Fruit fly (Drosophila melanogaster) whole organism, embryonic: Measurements from ENCODE around the gene CG13313.

Experiments
- ATbp ChIP-seq: fragments of 200-800 bp; sonication (Bioruptor generic); optimal IDR thresholded peaks from 2 replicates; lab custom pipeline; 2017; ENCODE audit warnings: missing biosample characterization, mild to moderate bottlenecking, missing genetic modification characterization, missing genetic modification reagents
- BEAF-32 ChIP-seq: fragments of 200-800 bp; sonication (Bioruptor generic); optimal IDR thresholded peaks from 3 replicates; lab custom pipeline; 2017; ENCODE audit warnings: missing biosample characterization, missing genetic modification characterization, mild to moderate bottlenecking, moderate library complexity, missing genetic modification reagents
- CG10321 ChIP-seq: fragments of 200-800 bp; sonication (Bioruptor generic); IDR thresholded peaks from 2 replicates; pipeline ENCODE4 v1.3.6; 2022; ENCODE audit warnings: missing biosample characterization, missing genetic modification characterization
- CG11723 ChIP-seq: fragments of 200-800 bp; sonication (Bioruptor generic); optimal IDR thresholded peaks from 2 replicates; lab custom pipeline; 2017; ENCODE audit warnings: missing biosample characterization, mild to moderate bottlenecking, missing genetic modification characterization
- CG12659 ChIP-seq: fragments of 200-800 bp; sonication (Bioruptor generic); optimal IDR thresholded peaks from 3 replicates; lab custom pipeline; 2017; ENCODE audit warnings: mild to moderate bottlenecking, missing biosample characterization, missing genetic modification reagents, missing genetic modification characterization
- CG13894 ChIP-seq: fragments of 200-800 bp; sonication (Bioruptor generic); optimal IDR thresholded peaks from 3 replicates; lab custom pipeline; 2018; ENCODE audit warnings: missing biosample characterization, mild to moderate bottlenecking, missing genetic modification characterization, moderate library complexity
- CG1602 ChIP-seq: fragments of 200-800 bp; sonication (Bioruptor generic); optimal IDR thresholded peaks from 3 replicates; lab custom pipeline; 2016; ENCODE audit warnings: missing biosample characterization, missing genetic modification characterization
- CG17361 ChIP-seq: fragments of 200-800 bp; sonication (Bioruptor generic); IDR thresholded peaks from 3 replicates; pipeline ENCODE4 v1.3.6; 2022; ENCODE audit warnings: missing biosample characterization, missing genetic modification characterization
- CG18011 ChIP-seq: fragments of 200-800 bp; sonication (Bioruptor generic); optimal IDR thresholded peaks from 2 replicates; lab custom pipeline; 2017; ENCODE audit warnings: missing biosample characterization, missing genetic modification characterization, mild to moderate bottlenecking, moderate library complexity, missing genotype
- CG2202 ChIP-seq: fragments of 200-800 bp; sonication (Bioruptor generic); optimal IDR thresholded peaks from 2 replicates; lab custom pipeline; 2018; ENCODE audit warnings: missing biosample characterization, mild to moderate bottlenecking, missing genetic modification characterization
- CG3281 ChIP-seq: fragments of 200-800 bp; sonication (Bioruptor generic); optimal IDR thresholded peaks from 3 replicates; lab custom pipeline; 2017; ENCODE audit warnings: missing biosample characterization, mild to moderate bottlenecking, missing genetic modification characterization
- CG34376 ChIP-seq: fragments of 200-800 bp; sonication (Bioruptor generic); optimal IDR thresholded peaks from 2 replicates; lab custom pipeline; 2018; ENCODE audit warnings: missing biosample characterization, mild to moderate bottlenecking, missing genetic modification characterization
- CG4328 ChIP-seq: fragments of 200-800 bp; sonication (Bioruptor generic); optimal IDR thresholded peaks from 3 replicates; lab custom pipeline; 2017; ENCODE audit warnings: missing biosample characterization, missing genetic modification reagents, missing genetic modification characterization
- CG4617 ChIP-seq: fragments of 200-800 bp; sonication (Bioruptor generic); optimal IDR thresholded peaks from 3 replicates; lab custom pipeline; 2016; ENCODE audit warnings: missing biosample characterization, missing genetic modification characterization, borderline replicate concordance
- CG7987 ChIP-seq: fragments of 200-800 bp; sonication (Bioruptor generic); optimal IDR thresholded peaks from 2 replicates; lab custom pipeline; 2018; ENCODE audit warnings: missing biosample characterization, mild to moderate bottlenecking, missing genetic modification characterization, moderate library complexity
- CG8478 ChIP-seq: fragments of >200 bp; optimal IDR thresholded peaks from 2 replicates; lab custom pipeline; 2018
- CG8765 ChIP-seq: fragments of 200-800 bp; sonication (Bioruptor generic); IDR thresholded peaks from 2 replicates; pipeline ENCODE4 v1.3.6; 2022; ENCODE audit warnings: missing biosample characterization, missing genetic modification characterization
- CG9437 ChIP-seq: fragments of 200-800 bp; sonication (Bioruptor generic); optimal IDR thresholded peaks from 2 replicates; lab custom pipeline; 2018; ENCODE audit warnings: missing biosample characterization, mild to moderate bottlenecking, missing genetic modification characterization
- CoRest ChIP-seq: fragments of 200-800 bp; sonication (Bioruptor generic); optimal IDR thresholded peaks from 3 replicates; lab custom pipeline; 2018; ENCODE audit warnings: missing biosample characterization, mild to moderate bottlenecking, missing genetic modification characterization, moderate library complexity
- Dip2 ChIP-seq: fragments of 200-800 bp; sonication (Bioruptor generic); IDR thresholded peaks from 2 replicates; pipeline ENCODE4 v1.3.6; 2022; ENCODE audit warnings: missing biosample characterization, missing genetic modification characterization
- Dip3 ChIP-seq: fragments of 200-800 bp; sonication (Bioruptor generic); optimal IDR thresholded peaks from 3 replicates; lab custom pipeline; 2016; ENCODE audit warnings: missing biosample characterization, missing genetic modification characterization
- Ets97D ChIP-seq: fragments of 200-800 bp; sonication (Bioruptor generic); optimal IDR thresholded peaks from 3 replicates; lab custom pipeline; 2016; ENCODE audit warnings: missing biosample characterization, missing genetic modification characterization
- HLH54F ChIP-seq: fragments of 200-800 bp; sonication (Bioruptor generic); optimal IDR thresholded peaks from 3 replicates; lab custom pipeline; 2016; ENCODE audit warnings: missing biosample characterization, missing genetic modification characterization
- Hr51 ChIP-seq, 2 experiments: fragments of 200-800 bp; sonication (Bioruptor generic); optimal IDR thresholded peaks; 2 replicates in 1 of 2; 3 replicates in 1 of 2; lab custom pipeline; 2016 to 2018; ENCODE audit warnings: missing biosample characterization in 2 of 2, missing genetic modification characterization in 2 of 2, mild to moderate bottlenecking in 1 of 2, moderate library complexity in 1 of 2
- Mad ChIP-seq: fragments of 200-800 bp; sonication (Bioruptor generic); optimal IDR thresholded peaks from 2 replicates; lab custom pipeline; 2016; ENCODE audit warnings: missing biosample characterization, missing genetic modification characterization
- Max ChIP-seq: fragments of 200-800 bp; sonication (Bioruptor generic); optimal IDR thresholded peaks from 2 replicates; lab custom pipeline; 2016; ENCODE audit warnings: missing biosample characterization, mild to moderate bottlenecking, missing genetic modification characterization
- Med ChIP-seq: fragments of 200-800 bp; sonication (Bioruptor generic); peaks from one replicate; lab custom pipeline; 2016; ENCODE audit warnings: missing biosample characterization, missing genetic modification characterization, mild to moderate bottlenecking, inconsistent platforms, moderate library complexity
- NfI ChIP-seq: fragments of 200-800 bp; sonication (Bioruptor generic); optimal IDR thresholded peaks from 3 replicates; lab custom pipeline; 2018; ENCODE audit warnings: missing biosample characterization, mild to moderate bottlenecking, missing genetic modification characterization, moderate library complexity
- PHDP ChIP-seq: fragments of 200-800 bp; sonication (Bioruptor generic); optimal IDR thresholded peaks from 3 replicates; lab custom pipeline; 2018; ENCODE audit warnings: missing biosample characterization, mild to moderate bottlenecking, missing genetic modification characterization, moderate library complexity
- Side ChIP-seq: fragments of 200-800 bp; sonication (Bioruptor generic); optimal IDR thresholded peaks from 2 replicates; lab custom pipeline; 2016; ENCODE audit warnings: missing biosample characterization, missing genetic modification characterization
- abd-A ChIP-seq: fragments of 200-800 bp; sonication (Bioruptor generic); optimal IDR thresholded peaks from 3 replicates; lab custom pipeline; 2019; ENCODE audit warnings: missing biosample characterization, mild to moderate bottlenecking, missing genetic modification characterization, moderate library complexity
- amos ChIP-seq: fragments of 200-800 bp; sonication (Bioruptor generic); IDR thresholded peaks from 2 replicates; pipeline ENCODE4 v1.3.6; 2022; ENCODE audit warnings: missing biosample characterization, missing genetic modification characterization; ENCODE audit not compliant: partially characterized antibody
- bcd ChIP-seq: fragments of 200-800 bp; sonication (Bioruptor generic); optimal IDR thresholded peaks from 2 replicates; lab custom pipeline; 2017; ENCODE audit warnings: missing biosample characterization, mild to moderate bottlenecking, missing genetic modification characterization
- cato ChIP-seq: fragments of 200-800 bp; sonication (Bioruptor generic); optimal IDR thresholded peaks from 2 replicates; lab custom pipeline; 2016; ENCODE audit warnings: missing biosample characterization, missing genetic modification characterization, borderline replicate concordance
- crp ChIP-seq, 2 experiments: fragments of 200-800 bp; sonication (Bioruptor generic); optimal IDR thresholded peaks; 2 replicates in 1 of 2; 3 replicates in 1 of 2; lab custom pipeline; 2017; ENCODE audit warnings: missing biosample characterization in 2 of 2, missing genetic modification characterization in 2 of 2, mild to moderate bottlenecking in 1 of 2, moderate library complexity in 1 of 2
- cwo ChIP-seq: fragments of 200-800 bp; sonication (Bioruptor generic); optimal IDR thresholded peaks from 3 replicates; lab custom pipeline; 2017; ENCODE audit warnings: missing biosample characterization, missing genetic modification characterization, mild to moderate bottlenecking, moderate library complexity, missing genetic modification reagents
- emc ChIP-seq: fragments of 200-800 bp; sonication (Bioruptor generic); optimal IDR thresholded peaks from 2 replicates; lab custom pipeline; 2016; ENCODE audit warnings: missing biosample characterization, missing genetic modification characterization
- esg ChIP-seq: fragments of 200-800 bp; sonication (Bioruptor generic); conservative IDR thresholded peaks from 2 replicates; pipeline ENCODE4 v1.3.6; 2022; ENCODE audit warnings: missing biosample characterization, missing genetic modification characterization
- gcm ChIP-seq: fragments of 200-800 bp; sonication (Bioruptor generic); optimal IDR thresholded peaks from 2 replicates; lab custom pipeline; 2019; ENCODE audit warnings: missing biosample characterization, mild to moderate bottlenecking, missing genetic modification characterization, moderate library complexity
- hb ChIP-seq: fragments of 200-800 bp; sonication (Bioruptor generic); IDR thresholded peaks from 3 replicates; pipeline ENCODE4 v1.3.6; 2022; ENCODE audit warnings: missing biosample characterization, missing genetic modification characterization; ENCODE audit not compliant: partially characterized antibody
- hth ChIP-seq: fragments of >200 bp; optimal IDR thresholded peaks from 2 replicates; lab custom pipeline; 2017; ENCODE audit warnings: inconsistent platforms
- jing ChIP-seq: fragments of 200-800 bp; sonication (Bioruptor generic); optimal IDR thresholded peaks from 2 replicates; lab custom pipeline; 2018; ENCODE audit warnings: missing biosample characterization, mild to moderate bottlenecking, missing genetic modification characterization
- lola ChIP-seq, 3 experiments: fragments of >200 bp in 2 of 3; fragments of 200-800 bp in 1 of 3; sonication (Bioruptor generic) in 1 of 3; optimal IDR thresholded peaks; 2 replicates each; lab custom pipeline; 2017 to 2019; ENCODE audit warnings: missing biosample characterization in 3 of 3, missing genetic modification characterization in 3 of 3, mild to moderate bottlenecking in 1 of 3, moderate library complexity in 1 of 3
- row ChIP-seq: fragments of 200-800 bp; sonication (Bioruptor generic); IDR thresholded peaks from 3 replicates; pipeline ENCODE4 v1.3.6; 2022; ENCODE audit warnings: missing biosample characterization, missing genetic modification characterization
- ttk ChIP-seq: fragments of 200-800 bp; sonication (Bioruptor generic); IDR thresholded peaks from 2 replicates; pipeline ENCODE4 v2.1.2; 2022; ENCODE audit warnings: missing biosample characterization, missing genetic modification characterization
- tx ChIP-seq: fragments of 200-800 bp; sonication (Bioruptor generic); optimal IDR thresholded peaks from 2 replicates; lab custom pipeline; 2016; ENCODE audit warnings: missing biosample characterization, missing genetic modification characterization
- vvl ChIP-seq: fragments of 200-800 bp; sonication (Bioruptor generic); IDR thresholded peaks from 2 replicates; pipeline ENCODE4 v1.3.6; 2022; ENCODE audit warnings: missing biosample characterization, missing genetic modification characterization

Gene CG13313

dm6 chr3L:8974478-8975477 is 16.1 kb downstream of the CG13313 start, which contains the start of the genes pix and Srp68 (continued):
- no peak for TF ChIP-seq CG7987 (GFP tag; lab: Kevin White, UChicago)
- TF ChIP-seq crp (GFP tag; optimal IDR thresholded peaks at IDR 0.05; lab: Kevin White, UChicago), result peak in 1 of 2 experiments; percentile 36
- TF ChIP-seq CG4328 (GFP tag; lab: Kevin White, UChicago), result peak; percentile 64
- TF ChIP-seq CG11723 (GFP tag; lab: Kevin White, UChicago), result no peak
- peak; percentile 65 for TF ChIP-seq hb
- TF ChIP-seq CoRest (tag; lab: Kevin White, UChicago), result peak; percentile 83
- peak; percentile 53 for TF ChIP-seq CG1602 (GFP tag; lab: Kevin White, UChicago)
- peak; percentile 36 for TF ChIP-seq CG18011 (GFP tag; lab: Kevin White, UChicago)
- TF ChIP-seq jing (GFP tag; lab: Kevin White, UChicago), result no peak
- peak; percentile 49 for TF ChIP-seq Dip3 (GFP tag; lab: Kevin White, UChicago)
- peak; percentile 70 for TF ChIP-seq Max (GFP tag; lab: Kevin White, UChicago)
- TF ChIP-seq CG10321, result no peak
- TF ChIP-seq Hr51 (GFP tag; optimal IDR thresholded peaks at IDR 0.05; lab: Kevin White, UChicago), result peak in 1 of 2 experiments; percentile 14
- no peak for TF ChIP-seq CG8765 (GFP tag; lab: Robert Waterston, UW)
- TF ChIP-seq row, result peak; percentile 94
- TF ChIP-seq CG13894 (tag; lab: Kevin White, UChicago), result no peak
- peak; percentile 82 for TF ChIP-seq CG12659 (GFP tag; lab: Kevin White, UChicago)
- TF ChIP-seq CG2202 (tag; lab: Kevin White, UChicago), result no peak
- peak; percentile 67 for TF ChIP-seq CG4617 (GFP tag; lab: Kevin White, UChicago)
- TF ChIP-seq hth (lab: Kevin White, UChicago), result no peak
- peak in 1 of 3 experiments; percentile 75 for TF ChIP-seq lola (GFP tag; optimal IDR thresholded peaks at IDR 0.05; lab: Kevin White, UChicago)
- peak; percentile 41 for TF ChIP-seq Ets97D
- no peak for TF ChIP-seq Dip2
- no peak; the same call in 1 of the 2 replicates for TF ChIP-seq ttk (GFP tag; lab: Robert Waterston, UW)
- peak; percentile 47 for TF ChIP-seq gcm (GFP tag; lab: Kevin White, UChicago)
- peak; percentile 88 for TF ChIP-seq CG17361 (GFP tag; lab: Robert Waterston, UW)
- peak; percentile 58 for TF ChIP-seq PHDP (tag; lab: Kevin White, UChicago)
- peak; percentile 82 for TF ChIP-seq Med (GFP tag; lab: Kevin White, UChicago)
- no peak for TF ChIP-seq cwo
- peak; percentile 51 for TF ChIP-seq bcd (GFP tag; lab: Kevin White, UChicago)
- TF ChIP-seq emc (GFP tag; lab: Kevin White, UChicago), result no peak
- TF ChIP-seq Side (GFP tag; lab: Kevin White, UChicago), result no peak
- TF ChIP-seq HLH54F, result peak; percentile 62
- TF ChIP-seq amos (GFP tag; lab: Robert Waterston, UW), result peak; percentile 69
- peak; percentile 30 for TF ChIP-seq CG34376 (GFP tag; lab: Kevin White, UChicago)
- TF ChIP-seq CG8478 (lab: Kevin White, UChicago), result no peak
- TF ChIP-seq CG3281 (GFP tag; lab: Kevin White, UChicago), result peak; percentile 46
- TF ChIP-seq tx (GFP tag; lab: Kevin White, UChicago), result peak; percentile 33
- peak; percentile 62 for TF ChIP-seq CG9437
- no peak for TF ChIP-seq abd-A
- TF ChIP-seq vvl, result no peak
- TF ChIP-seq esg (GFP tag; lab: Robert Waterston, UW), result no peak
- TF ChIP-seq cato (GFP tag; lab: Kevin White, UChicago), result peak; percentile 41
- TF ChIP-seq Mad, result peak; percentile 15
- peak; percentile 97 for TF ChIP-seq BEAF-32
- peak; percentile 68 for TF ChIP-seq NfI
- TF ChIP-seq ATbp, result no peak
